Worm (Caenorhabditis elegans) whole organism, L4 larva: ENCODE results near the gene smc-3.

ENCODE experiments used
- F37D6.2 ChIP-seq: sonication (generic microtip); optimal IDR thresholded peaks from 2 replicates; lab custom pipeline; 2016; ENCODE audit warnings: mild to moderate bottlenecking, missing genetic modification characterization, missing compliant biosample characterization
- F49E8.2 ChIP-seq: sonication (generic microtip); optimal IDR thresholded peaks from 2 replicates; lab custom pipeline; 2016; ENCODE audit warnings: missing compliant biosample characterization, mild to moderate bottlenecking, missing genetic modification characterization, borderline replicate concordance
- T20F7.1 ChIP-seq: fragments of 200-800 bp; sonication (Bioruptor generic); optimal IDR thresholded peaks from 2 replicates; lab custom pipeline; 2018; ENCODE audit warnings: mild to moderate bottlenecking, missing genetic modification characterization, missing compliant biosample characterization
- aha-1 ChIP-seq: fragments of 150-350 bp; peaks from one replicate; lab custom pipeline; 2014; ENCODE audit warnings: missing biosample characterization, missing genetic modification characterization
- aly-2 ChIP-seq: sonication (generic microtip); optimal IDR thresholded peaks from 2 replicates; lab custom pipeline; 2018; ENCODE audit warnings: missing biosample characterization, missing genetic modification characterization
- ama-1 ChIP-seq: fragments of 150-350 bp; optimal IDR thresholded peaks from 2 replicates; lab custom pipeline; 2014; ENCODE audit warnings: inconsistent platforms, mixed read lengths
- arid-1 ChIP-seq: fragments of 200-800 bp; sonication (Bioruptor generic); conservative IDR thresholded peaks from 2 replicates; pipeline ENCODE4 v1.3.6; 2022; ENCODE audit warnings: missing genetic modification reagents, missing genetic modification characterization, missing compliant biosample characterization
- ceh-28 ChIP-seq: fragments of 150-350 bp; optimal IDR thresholded peaks from 2 replicates; lab custom pipeline; 2014; ENCODE audit warnings: missing biosample characterization, missing genetic modification reagents, missing genetic modification characterization
- ceh-32 ChIP-seq: sonication (generic microtip); optimal IDR thresholded peaks from 2 replicates; lab custom pipeline; 2016; ENCODE audit warnings: mild to moderate bottlenecking, missing genetic modification characterization, missing compliant biosample characterization; ENCODE audit not compliant: poor library complexity
- ceh-82 ChIP-seq: sonication (generic microtip); optimal IDR thresholded peaks from 2 replicates; lab custom pipeline; 2017; ENCODE audit warnings: missing biosample characterization, missing genetic modification characterization
- cey-2 ChIP-seq: sonication (generic microtip); optimal IDR thresholded peaks from 3 replicates; lab custom pipeline; 2017; ENCODE audit warnings: missing genetic modification characterization, mild to moderate bottlenecking, missing compliant biosample characterization, antibody characterized with exemption, borderline replicate concordance; ENCODE audit not compliant: insufficient read depth
- ctbp-1 ChIP-seq: fragments of 200-800 bp; sonication (Bioruptor generic); IDR thresholded peaks from 2 replicates; pipeline ENCODE4 v1.3.6; 2022; ENCODE audit warnings: missing genetic modification reagents, missing genetic modification characterization, missing compliant biosample characterization
- dmd-9 ChIP-seq: fragments of 200-800 bp; sonication (Bioruptor generic); IDR thresholded peaks from 2 replicates; pipeline ENCODE4 v1.3.6; 2022; ENCODE audit warnings: missing genetic modification reagents, missing genetic modification characterization, missing compliant biosample characterization
- dpl-1 ChIP-seq: fragments of 150-350 bp; optimal IDR thresholded peaks from 2 replicates; lab custom pipeline; 2014; ENCODE audit warnings: missing biosample characterization, missing genetic modification reagents, missing genetic modification characterization
- egl-27 ChIP-seq: sonication (generic microtip); optimal IDR thresholded peaks from 3 replicates; lab custom pipeline; 2017; ENCODE audit warnings: missing biosample characterization, missing genetic modification reagents, missing genetic modification characterization
- hif-1 ChIP-seq, 2 experiments: sonication (generic microtip); optimal IDR thresholded peaks; 2 replicates each; lab custom pipeline; 2016 to 2017; ENCODE audit warnings: missing compliant biosample characterization in 2 of 2, missing genetic modification characterization in 2 of 2, missing genetic modification reagents in 2 of 2, missing genotype in 2 of 2, mild to moderate bottlenecking in 1 of 2
- hlh-11 ChIP-seq: fragments of 200-800 bp; sonication (Bioruptor generic); optimal IDR thresholded peaks from 2 replicates; lab custom pipeline; 2018; ENCODE audit warnings: mild to moderate bottlenecking, missing genetic modification characterization, missing compliant biosample characterization
- hmg-1.1 ChIP-seq: fragments of 200-800 bp; sonication (Bioruptor generic); IDR thresholded peaks from 2 replicates; pipeline ENCODE4 v1.3.6; 2022; ENCODE audit warnings: missing genetic modification reagents, missing genetic modification characterization, missing compliant biosample characterization
- jun-1 ChIP-seq: fragments of 150-350 bp; optimal IDR thresholded peaks from 2 replicates; lab custom pipeline; 2014; ENCODE audit warnings: missing biosample characterization, missing genetic modification reagents, missing genetic modification characterization
- lin-13 ChIP-seq: fragments of 150-350 bp; optimal IDR thresholded peaks from 2 replicates; lab custom pipeline; 2014; ENCODE audit warnings: missing biosample characterization, missing genetic modification reagents, missing genetic modification characterization
- lin-38 ChIP-seq: fragments of 200-800 bp; sonication (Bioruptor generic); IDR thresholded peaks from 2 replicates; pipeline ENCODE4 v1.3.6; 2022; ENCODE audit warnings: missing genetic modification reagents, missing genetic modification characterization, missing compliant biosample characterization
- lir-3 ChIP-seq: sonication (generic microtip); optimal IDR thresholded peaks from 2 replicates; lab custom pipeline; 2016; ENCODE audit warnings: mild to moderate bottlenecking, missing genetic modification characterization, missing compliant biosample characterization
- lsy-2 ChIP-seq, 2 experiments: fragments of 150-350 bp in 1 of 2; sonication (generic microtip) in 1 of 2; optimal IDR thresholded peaks; 2 replicates each; lab custom pipeline; 2014 to 2017; ENCODE audit warnings: missing biosample characterization in 2 of 2, missing genetic modification characterization in 2 of 2
- madf-9 ChIP-seq: fragments of 200-800 bp; sonication (Bioruptor generic); conservative IDR thresholded peaks from 2 replicates; pipeline ENCODE4 v1.3.6; 2022; ENCODE audit warnings: missing genetic modification reagents, missing genetic modification characterization, missing compliant biosample characterization
- mdl-1 ChIP-seq, 2 experiments: fragments of 150-350 bp in 1 of 2; sonication (generic microtip) in 1 of 2; optimal IDR thresholded peaks; 2 replicates each; lab custom pipeline; 2014 to 2017; ENCODE audit warnings: missing biosample characterization in 2 of 2, missing genetic modification characterization in 2 of 2
- mep-1 ChIP-seq: fragments of 150-350 bp; sonication (generic microtip); optimal IDR thresholded peaks from 3 replicates; lab custom pipeline; 2014; ENCODE audit warnings: missing biosample characterization, missing genetic modification characterization
- mes-2 ChIP-seq: sonication (generic microtip); optimal IDR thresholded peaks from 2 replicates; lab custom pipeline; 2016; ENCODE audit warnings: missing genotype, mild to moderate bottlenecking, missing genetic modification characterization, missing compliant biosample characterization; ENCODE audit not compliant: poor library complexity, severe bottlenecking
- mxl-2 ChIP-seq: fragments of 200-800 bp; sonication (Bioruptor generic); conservative IDR thresholded peaks from 2 replicates; pipeline ENCODE4 v1.3.6; 2022; ENCODE audit warnings: missing genetic modification reagents, missing genetic modification characterization, missing compliant biosample characterization
- nhr-102 ChIP-seq: sonication (generic microtip); optimal IDR thresholded peaks from 2 replicates; lab custom pipeline; 2016; ENCODE audit warnings: mild to moderate bottlenecking, missing genetic modification characterization, moderate library complexity, missing compliant biosample characterization
- nhr-237 ChIP-seq: sonication (generic microtip); optimal IDR thresholded peaks from 2 replicates; lab custom pipeline; 2017; ENCODE audit warnings: missing biosample characterization, missing genetic modification characterization
- nhr-42 ChIP-seq: fragments of 200-800 bp; sonication (Bioruptor generic); IDR thresholded peaks from 2 replicates; pipeline ENCODE4 v1.3.6; 2022; ENCODE audit warnings: missing genetic modification characterization, missing compliant biosample characterization
- nhr-76 ChIP-seq: fragments of 150-350 bp; optimal IDR thresholded peaks from 2 replicates; lab custom pipeline; 2014; ENCODE audit warnings: missing biosample characterization, missing genetic modification characterization
- nhr-77 ChIP-seq: fragments of 150-350 bp; optimal IDR thresholded peaks from 2 replicates; lab custom pipeline; 2014; ENCODE audit warnings: missing biosample characterization, missing genetic modification characterization
- pqm-1 ChIP-seq: sonication (generic microtip); optimal IDR thresholded peaks from 2 replicates; lab custom pipeline; 2017; ENCODE audit warnings: missing biosample characterization, missing genetic modification characterization
- set-16 ChIP-seq: fragments of 200-800 bp; sonication (Bioruptor generic); IDR thresholded peaks from 2 replicates; pipeline ENCODE4 v1.3.6; 2022; ENCODE audit warnings: missing genetic modification reagents, missing genetic modification characterization, missing compliant biosample characterization
- skn-1 ChIP-seq: fragments of 150-350 bp; optimal IDR thresholded peaks from 2 replicates; lab custom pipeline; 2014; ENCODE audit warnings: missing biosample characterization, missing genetic modification characterization
- tra-1 ChIP-seq: fragments of 200-800 bp; sonication (Bioruptor generic); IDR thresholded peaks from 2 replicates; pipeline ENCODE4 v1.3.6; 2022; ENCODE audit warnings: missing genetic modification reagents, missing genetic modification characterization, missing compliant biosample characterization
- unc-130 ChIP-seq: sonication (generic microtip); optimal IDR thresholded peaks from 2 replicates; lab custom pipeline; 2016; ENCODE audit warnings: missing genetic modification reagents, missing genetic modification characterization, missing compliant biosample characterization
- vab-7 ChIP-seq: fragments of 200-800 bp; sonication (Bioruptor generic); IDR thresholded peaks from 2 replicates; pipeline ENCODE4 v1.3.6; 2022; ENCODE audit warnings: missing genetic modification reagents, missing genetic modification characterization, missing compliant biosample characterization
- zfp-3 ChIP-seq: fragments of 200-800 bp; sonication (Bioruptor generic); conservative IDR thresholded peaks from 2 replicates; pipeline ENCODE4 v1.3.6; 2022; ENCODE audit warnings: missing genetic modification reagents, missing genetic modification characterization, missing compliant biosample characterization
- ztf-7 ChIP-seq: fragments of 150-350 bp; optimal IDR thresholded peaks from 2 replicates; lab custom pipeline; 2014; ENCODE audit warnings: missing biosample characterization, missing genetic modification characterization

The smc-3 gene

DNA sequence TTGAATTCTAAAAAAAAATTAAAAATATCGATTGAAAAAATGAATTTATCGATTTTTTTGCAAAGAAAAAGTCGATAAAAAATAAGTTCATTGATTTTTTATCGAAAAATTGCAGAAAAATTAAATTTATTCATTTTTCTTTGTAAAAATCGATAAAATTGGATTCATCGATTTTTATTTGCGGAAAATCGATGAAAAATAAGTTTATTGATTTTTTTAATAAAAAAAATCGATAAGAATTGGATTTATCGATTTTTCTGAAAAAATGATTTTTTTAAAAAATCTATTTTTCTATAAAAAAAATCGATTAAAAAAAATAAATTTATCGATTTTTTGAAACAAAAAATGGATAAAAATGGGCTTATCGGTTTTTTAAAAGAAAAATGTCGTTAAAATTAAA lies 10.8 kb upstream of the smc-3 start:
- TF ChIP-seq nhr-77 (tag; lab: Kevin White, UChicago) = no peak
- TF ChIP-seq ceh-28 (tag; lab: Kevin White, UChicago) = peak; percentile 92
- TF ChIP-seq, all 104 proteins: peak for 1

DNA sequence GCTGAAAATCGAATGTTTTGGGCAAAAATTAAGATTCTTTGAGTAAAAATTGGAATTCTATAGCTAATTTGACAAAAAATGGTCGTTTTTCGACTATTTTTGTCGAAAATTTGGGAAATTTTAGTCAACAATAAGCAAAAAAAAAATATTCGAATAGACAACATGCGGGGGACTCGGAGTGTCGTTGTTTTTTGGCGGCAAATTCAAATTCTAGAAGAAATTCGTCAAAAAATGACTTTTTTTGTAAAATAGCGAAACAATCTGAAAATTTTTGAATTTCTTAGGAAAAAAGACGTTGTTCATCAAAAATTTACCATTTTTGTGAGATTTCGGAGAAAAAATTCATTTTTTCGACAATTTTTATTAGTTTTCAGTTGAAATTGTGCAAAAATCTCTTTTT lies 7.1 kb upstream of the smc-3 start:
- TF ChIP-seq dpl-1 (GFP tag; lab: Kevin White, UChicago) = no peak
- TF ChIP-seq aha-1 (tag; lab: Kevin White, UChicago) = peak; percentile 32
- no peak for TF ChIP-seq set-16
- no peak for TF ChIP-seq mep-1 (tag; lab: Kevin White, UChicago)
- TF ChIP-seq cey-2 (tag; lab: Kevin White, UChicago) = no peak
- TF ChIP-seq mdl-1 (tag; optimal IDR thresholded peaks at IDR 0.05; lab: Kevin White, UChicago) = no peak
- TF ChIP-seq mes-2 = no peak
- TF ChIP-seq lir-3 (tag; lab: Kevin White, UChicago) = no peak

DNA sequence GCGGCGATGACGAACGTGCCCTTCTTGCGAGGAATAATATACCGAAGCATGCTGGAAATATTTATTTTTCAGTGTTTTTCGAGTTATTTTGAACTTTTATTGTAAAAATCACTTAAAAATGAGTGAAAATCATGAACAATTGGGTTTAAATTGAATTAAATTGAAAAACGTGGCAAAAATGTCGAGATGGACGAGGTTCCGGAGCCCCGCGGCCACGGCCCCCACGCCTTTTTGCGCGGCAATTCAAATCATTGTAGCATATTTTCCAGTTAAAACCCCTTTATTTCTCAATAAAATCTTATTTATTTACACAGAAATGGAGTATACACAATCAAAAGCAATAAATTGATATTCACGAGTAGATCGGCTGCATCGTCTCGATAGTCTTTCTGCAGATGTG lies 4.6 kb upstream of the smc-3 start:
- TF ChIP-seq lsy-2 (tag; optimal IDR thresholded peaks at IDR 0.05; lab: Kevin White, UChicago) = peak in 1 of 2 experiments; percentile 37
- TF ChIP-seq F37D6.2 = no peak
- peak; percentile 12 for TF ChIP-seq lin-13
- TF ChIP-seq lin-38 (GFP tag; lab: Robert Waterston, UW) = peak; percentile 52
- no peak for TF ChIP-seq hmg-1.1
- no peak for TF ChIP-seq pqm-1
- no peak for TF ChIP-seq nhr-237 (tag; lab: Kevin White, UChicago)
- peak; percentile 50 for TF ChIP-seq unc-130 (GFP tag; lab: Kevin White, UChicago)
- TF ChIP-seq T20F7.1 (GFP tag; lab: Kevin White, UChicago) = no peak
- peak in 1 of 2 experiments; percentile 81 for TF ChIP-seq hif-1 (tag; optimal IDR thresholded peaks at IDR 0.05; lab: Kevin White, UChicago)
- no peak for TF ChIP-seq ztf-7
- no peak for TF ChIP-seq aha-1 (tag; lab: Kevin White, UChicago)
- TF ChIP-seq ctbp-1 (GFP tag; lab: Robert Waterston, UW) = no peak
- TF ChIP-seq jun-1 (tag; lab: Kevin White, UChicago) = no peak
- no peak for TF ChIP-seq madf-9
- no peak for TF ChIP-seq tra-1 (GFP tag; lab: Robert Waterston, UW)
- TF ChIP-seq ceh-82 (tag; lab: Kevin White, UChicago) = no peak
- no peak for TF ChIP-seq vab-7 (GFP tag; lab: Robert Waterston, UW)
- no peak for TF ChIP-seq ama-1 (lab: Kevin White, UChicago)
- TF ChIP-seq dmd-9 (GFP tag; lab: Robert Waterston, UW) = peak; percentile 48; the same call in 1 of the 2 replicates
- TF ChIP-seq arid-1 = no peak
- no peak for TF ChIP-seq nhr-77 (tag; lab: Kevin White, UChicago)
- no peak for TF ChIP-seq zfp-3
- no peak for TF ChIP-seq cey-2 (tag; lab: Kevin White, UChicago)
- no peak for TF ChIP-seq F49E8.2 (tag; lab: Kevin White, UChicago)
- no peak for TF ChIP-seq ceh-32 (tag; lab: Kevin White, UChicago)
- TF ChIP-seq skn-1 = no peak
- TF ChIP-seq nhr-42 (GFP tag; lab: Robert Waterston, UW) = no peak
- TF ChIP-seq nhr-102 (tag; lab: Kevin White, UChicago) = no peak
- peak; percentile 84 for TF ChIP-seq dpl-1 (GFP tag; lab: Kevin White, UChicago)
- TF ChIP-seq mxl-2 = no peak
- TF ChIP-seq egl-27 = no peak
- no peak for TF ChIP-seq aly-2
- no peak for TF ChIP-seq nhr-76 (tag; lab: Kevin White, UChicago)
- no peak for TF ChIP-seq hlh-11 (tag; lab: Kevin White, UChicago)
- peak; percentile 96 for TF ChIP-seq mes-2
